Worm (Caenorhabditis elegans) whole organism, L3 larva: ENCODE results near the gene Y43B11AL.1.

Experiments
- aly-2 ChIP-seq: fragments of 150-350 bp; optimal IDR thresholded peaks from 2 replicates; lab custom pipeline; 2014; ENCODE audit warnings: missing biosample characterization, missing genetic modification characterization
- ceh-82 ChIP-seq: fragments of 150-350 bp; optimal IDR thresholded peaks from 2 replicates; lab custom pipeline; 2014; ENCODE audit warnings: missing biosample characterization, missing genetic modification characterization
- mml-1 ChIP-seq: fragments of 150-350 bp; sonication (generic microtip); optimal IDR thresholded peaks from 3 replicates; lab custom pipeline; 2014; ENCODE audit warnings: missing biosample characterization, missing genetic modification characterization
- nhr-28 ChIP-seq: fragments of 150-350 bp; optimal IDR thresholded peaks from 2 replicates; lab custom pipeline; 2014; ENCODE audit warnings: missing biosample characterization, missing genetic modification characterization
- nhr-77 ChIP-seq: fragments of 150-350 bp; optimal IDR thresholded peaks from 2 replicates; lab custom pipeline; 2014; ENCODE audit warnings: missing biosample characterization, missing genetic modification characterization
- unc-39 ChIP-seq: sonication (generic microtip); optimal IDR thresholded peaks from 4 replicates; lab custom pipeline; 2017; ENCODE audit warnings: missing biosample characterization, missing genetic modification characterization

- TF ChIP-seq unc-39 (tag; lab: Kevin White, UChicago) (no peak), ceh-82 (tag; lab: Kevin White, UChicago) (no peak), nhr-28 (tag; lab: Kevin White, UChicago) (no peak), aly-2 (no peak), nhr-77 (tag; lab: Kevin White, UChicago) (no peak), mml-1 (tag; lab: Kevin White, UChicago) (no peak)
These were observed at the start of gene Y43B11AL.1 for ce11 chrIV:7065022-7065421.
